Fruit fly (Drosophila melanogaster) whole organism, adult: Measurements from ENCODE around the gene sstn.

Source experiments
- CG11617 ChIP-seq: fragments of 200-800 bp; sonication (Bioruptor generic); optimal IDR thresholded peaks from 2 replicates; lab custom pipeline; 2017; ENCODE audit warnings: mild to moderate bottlenecking, missing biosample characterization, missing genetic modification reagents, missing genetic modification characterization
- CG12768 ChIP-seq: fragments of 200-800 bp; sonication (Bioruptor generic); optimal IDR thresholded peaks from 2 replicates; lab custom pipeline; 2017; ENCODE audit warnings: missing biosample characterization, missing genetic modification characterization, mild to moderate bottlenecking, moderate library complexity, missing genetic modification reagents
- CG5204 ChIP-seq: fragments of 200-800 bp; sonication (Bioruptor generic); optimal IDR thresholded peaks from 2 replicates; lab custom pipeline; 2016; ENCODE audit warnings: missing biosample characterization, missing genetic modification characterization
- Hr96 ChIP-seq: fragments of 200-800 bp; sonication (Bioruptor generic); optimal IDR thresholded peaks from 2 replicates; lab custom pipeline; 2016; ENCODE audit warnings: missing biosample characterization, missing genetic modification characterization
- ovo ChIP-seq: fragments of 200-800 bp; sonication (Bioruptor generic); optimal IDR thresholded peaks from 2 replicates; lab custom pipeline; 2016; ENCODE audit warnings: missing biosample characterization, missing genetic modification characterization

- TF ChIP-seq CG5204 (GFP tag; lab: Kevin White, UChicago), result no peak
- TF ChIP-seq ovo (GFP tag; lab: Kevin White, UChicago), result no peak
- no peak for TF ChIP-seq CG11617
- TF ChIP-seq CG12768 (GFP tag; lab: Kevin White, UChicago), result no peak
- TF ChIP-seq Hr96 (GFP tag; lab: Kevin White, UChicago), result no peak
Measured at dm6 chr3L:15043465-15043864, 51.1 kb downstream of the sstn start.
